Worm (Caenorhabditis elegans): Measurements from ENCODE around the gene C45B11.8.

Gene C45B11.8

ce11 chrV:11040473-11040872, at the start of gene C45B11.8:
TSS of gene C45B11.8 (plus strand) at chrV:11040773.
- TF ChIP-seq sma-9 (GFP tag; optimal IDR thresholded peaks at IDR 0.05) (no peak), sma-9 (tag; optimal IDR thresholded peaks at IDR 0.05) (no peak), nhr-25 (tag; optimal IDR thresholded peaks at IDR 0.05) (no peak), ztf-11 (tag; optimal IDR thresholded peaks at IDR 0.05) (no peak), nhr-21 (tag; optimal IDR thresholded peaks at IDR 0.05) (no peak), F13H6.1 (tag; optimal IDR thresholded peaks at IDR 0.05) (no peak)

DNA sequence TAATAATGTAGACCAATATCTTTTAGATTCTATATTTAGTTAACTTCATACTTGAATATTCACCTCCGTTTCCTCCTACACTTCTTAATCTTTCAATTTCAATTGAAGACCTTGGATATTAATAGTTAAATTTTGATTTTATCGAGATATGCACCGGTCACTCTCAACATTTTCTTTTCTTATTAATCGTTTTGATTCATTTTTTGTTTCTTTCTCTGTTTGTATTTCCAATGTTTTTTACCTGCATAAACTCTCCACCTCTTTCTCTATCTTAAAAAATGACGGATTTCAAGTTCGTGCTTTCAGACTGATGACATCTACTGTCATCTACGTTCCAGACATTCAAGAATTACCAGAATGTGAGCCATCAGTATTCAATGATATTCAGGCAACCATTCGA, 48.8 kb upstream of the C45B11.8 start, which contains the start of gene frpr-9:
Gene frpr-9 (plus strand): TSS at position 301 of the 400 bp plus-strand sequence.
- TF ChIP-seq sma-3 (GFP tag; optimal IDR thresholded peaks at IDR 0.05) (no peak), aly-2 (tag; optimal IDR thresholded peaks at IDR 0.05) (no peak), nhr-6 (tag; optimal IDR thresholded peaks at IDR 0.05) (no peak), lin-13 (GFP tag; optimal IDR thresholded peaks at IDR 0.05) (no peak), ztf-11 (tag; optimal IDR thresholded peaks at IDR 0.05) (no peak), ceh-16 (tag; optimal IDR thresholded peaks at IDR 0.05) (no peak)

DNA sequence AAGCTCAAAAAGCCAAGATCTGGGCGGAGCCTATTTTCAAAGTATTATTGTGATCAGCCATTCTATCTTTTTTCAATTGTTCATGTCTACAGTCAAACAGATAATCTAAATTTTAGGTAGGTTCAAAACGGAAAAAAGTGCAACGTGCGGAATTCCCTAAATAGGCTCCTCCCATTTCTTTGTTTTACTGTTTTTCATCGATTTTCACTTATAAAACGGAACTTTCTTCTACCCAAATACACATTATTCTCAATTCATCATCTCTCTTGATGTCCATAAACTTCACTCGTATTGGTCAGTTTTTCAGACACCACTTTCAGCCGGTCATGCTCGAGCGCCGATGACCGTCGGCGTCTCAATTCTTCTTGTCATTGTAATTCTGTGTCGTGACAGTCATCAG, 41.8 kb upstream of the C45B11.8 start, which contains the start of gene F53B7.7:
Gene F53B7.7 (plus strand): TSS at position 301 of the 400 bp plus-strand sequence.
- no peak for TF ChIP-seq lsy-2 (tag; optimal IDR thresholded peaks at IDR 0.05)
- no peak for TF ChIP-seq unc-39 (tag; optimal IDR thresholded peaks at IDR 0.05)
- no peak for TF ChIP-seq gmeb-1 (tag; optimal IDR thresholded peaks at IDR 0.05)
- no peak for TF ChIP-seq snpc-4 (tag; optimal IDR thresholded peaks at IDR 0.05)
- TF ChIP-seq aly-2 (tag; optimal IDR thresholded peaks at IDR 0.05) = no peak
- no peak for TF ChIP-seq mdl-1 (tag; optimal IDR thresholded peaks at IDR 0.05)
- no peak for TF ChIP-seq R02D3.7 (tag; optimal IDR thresholded peaks at IDR 0.05)
- no peak for TF ChIP-seq crh-2 (tag; optimal IDR thresholded peaks at IDR 0.05)
- TF ChIP-seq nhr-21 (tag; optimal IDR thresholded peaks at IDR 0.05) = no peak
- TF ChIP-seq ztf-11 (tag; optimal IDR thresholded peaks at IDR 0.05) = no peak
- no peak for TF ChIP-seq unc-55 (GFP tag; optimal IDR thresholded peaks at IDR 0.05)
- TF ChIP-seq nhr-12 (tag; optimal IDR thresholded peaks at IDR 0.05) = no peak
- TF ChIP-seq C34F6.9 (tag; optimal IDR thresholded peaks at IDR 0.05) = no peak
- no peak for TF ChIP-seq mab-5 (tag; optimal IDR thresholded peaks at IDR 0.05)
- no peak for TF ChIP-seq nhr-23 (tag; optimal IDR thresholded peaks at IDR 0.05)
- no peak for TF ChIP-seq blmp-1 (tag; optimal IDR thresholded peaks at IDR 0.05; ENCODE audit: insufficient read depth)
- TF ChIP-seq sem-4 (tag; optimal IDR thresholded peaks at IDR 0.05) = no peak
- no peak for TF ChIP-seq nhr-11 (tag; optimal IDR thresholded peaks at IDR 0.05)
- TF ChIP-seq nhr-25 (tag; optimal IDR thresholded peaks at IDR 0.05) = no peak

ce11 chrV:11000650-11001049, 39.9 kb upstream of the C45B11.8 start, which contains the start of gene isy-1:
TSS of gene isy-1 (minus strand) at chrV:11000699.
- TF ChIP-seq gmeb-1 (tag; optimal IDR thresholded peaks at IDR 0.05) = peak; percentile 96
- peak; percentile 75 for TF ChIP-seq lin-13 (GFP tag; optimal IDR thresholded peaks at IDR 0.05)
- TF ChIP-seq sma-3 (GFP tag; optimal IDR thresholded peaks at IDR 0.05) = peak; percentile 41
- peak; percentile 52 for TF ChIP-seq mab-5 (tag; optimal IDR thresholded peaks at IDR 0.05)
- peak; percentile 91 for TF ChIP-seq unc-55 (GFP tag; optimal IDR thresholded peaks at IDR 0.05)
- TF ChIP-seq ama-1 (optimal IDR thresholded peaks at IDR 0.05) = no peak
- TF ChIP-seq mdl-1 (tag; optimal IDR thresholded peaks at IDR 0.05) = no peak
- no peak for TF ChIP-seq unc-39 (tag; optimal IDR thresholded peaks at IDR 0.05)
- no peak for TF ChIP-seq lin-39 (tag; optimal IDR thresholded peaks at IDR 0.05)
- TF ChIP-seq C34F6.9 (tag; optimal IDR thresholded peaks at IDR 0.05) = peak; percentile 95
- TF ChIP-seq lsy-2 (tag; optimal IDR thresholded peaks at IDR 0.05) = peak; percentile 18 to 86
- no peak for TF ChIP-seq aly-2 (tag; optimal IDR thresholded peaks at IDR 0.05)
- peak; percentile 48 for TF ChIP-seq blmp-1 (tag; optimal IDR thresholded peaks at IDR 0.05; ENCODE audit: insufficient read depth)
- no peak for TF ChIP-seq alr-1 (tag; optimal IDR thresholded peaks at IDR 0.05)
- no peak for TF ChIP-seq elt-3 (tag; optimal IDR thresholded peaks at IDR 0.05)
- no peak for TF ChIP-seq nhr-11 (tag; optimal IDR thresholded peaks at IDR 0.05)
- no peak for TF ChIP-seq dmd-4 (tag; optimal IDR thresholded peaks at IDR 0.05)
- TF ChIP-seq Y55F3AM.14 (GFP tag; optimal IDR thresholded peaks at IDR 0.05) = no peak
- peak; percentile 32 for TF ChIP-seq F13H6.1 (tag; optimal IDR thresholded peaks at IDR 0.05)
- peak; percentile 6 for TF ChIP-seq ZK546.5 (tag; optimal IDR thresholded peaks at IDR 0.05)
- TF ChIP-seq ztf-4 (tag; optimal IDR thresholded peaks at IDR 0.05) = no peak
- peak; percentile 58 for TF ChIP-seq nhr-129 (tag; optimal IDR thresholded peaks at IDR 0.05)
- peak; percentile 86 for TF ChIP-seq sma-9 (GFP tag; optimal IDR thresholded peaks at IDR 0.05)
- no peak for TF ChIP-seq sma-9 (tag; optimal IDR thresholded peaks at IDR 0.05)
- no peak for TF ChIP-seq nhr-77 (tag; optimal IDR thresholded peaks at IDR 0.05)
- no peak for TF ChIP-seq peb-1 (tag; optimal IDR thresholded peaks at IDR 0.05)
- no peak for TF ChIP-seq ztf-1 (GFP tag; conservative IDR thresholded peaks at IDR 0.05)
- no peak for TF ChIP-seq elt-1 (tag; optimal IDR thresholded peaks at IDR 0.05)
- peak; percentile 57 for TF ChIP-seq snpc-4 (tag; optimal IDR thresholded peaks at IDR 0.05)
- no peak for TF ChIP-seq unc-62 (GFP tag; optimal IDR thresholded peaks at IDR 0.05)
- TF ChIP-seq nhr-10 (tag; optimal IDR thresholded peaks at IDR 0.05) = no peak
- TF ChIP-seq nhr-6 (tag; optimal IDR thresholded peaks at IDR 0.05) = no peak
- no peak for TF ChIP-seq skn-1 (tag; optimal IDR thresholded peaks at IDR 0.05)
- no peak for TF ChIP-seq nhr-25 (tag; optimal IDR thresholded peaks at IDR 0.05)
- TF ChIP-seq nhr-21 (tag; optimal IDR thresholded peaks at IDR 0.05) = peak; percentile 50
- no peak for TF ChIP-seq nhr-12 (tag; optimal IDR thresholded peaks at IDR 0.05)
- TF ChIP-seq R02D3.7 (tag; optimal IDR thresholded peaks at IDR 0.05) = no peak
- TF ChIP-seq zag-1 (tag; optimal IDR thresholded peaks at IDR 0.05) = no peak
- no peak for TF ChIP-seq ceh-82 (tag; optimal IDR thresholded peaks at IDR 0.05)
- no peak for TF ChIP-seq nhr-237 (tag; optimal IDR thresholded peaks at IDR 0.05)
- peak; percentile 79 for TF ChIP-seq crh-2 (tag; optimal IDR thresholded peaks at IDR 0.05)

Data from whole organism, L2 larva.